Worm (Caenorhabditis elegans) whole organism, mixed stage, embryonic: ENCODE measurements around the gene clec-229.

Source experiments
- ces-1 ChIP-seq: fragments of 150-350 bp; optimal IDR thresholded peaks from 2 replicates; lab custom pipeline; 2014; ENCODE audit warnings: missing biosample characterization, missing genetic modification reagents, missing genetic modification characterization
- lin-13 ChIP-seq: fragments of 150-350 bp; optimal IDR thresholded peaks from 2 replicates; lab custom pipeline; 2014; ENCODE audit warnings: missing biosample characterization, missing genetic modification characterization
- lsy-2 ChIP-seq: fragments of 150-350 bp; optimal IDR thresholded peaks from 2 replicates; lab custom pipeline; 2014; ENCODE audit warnings: missing biosample characterization, missing genetic modification characterization
- nhr-76 ChIP-seq: sonication (generic microtip); optimal IDR thresholded peaks from 2 replicates; lab custom pipeline; 2017; ENCODE audit warnings: missing biosample characterization, missing genetic modification characterization
- pha-4 ChIP-seq: fragments of 150-350 bp; optimal IDR thresholded peaks from 2 replicates; lab custom pipeline; 2018; ENCODE audit warnings: missing biosample characterization, missing genetic modification reagents, missing genetic modification characterization
- sem-2 ChIP-seq: fragments of 200-800 bp; sonication (Bioruptor generic); optimal IDR thresholded peaks from 2 replicates; lab custom pipeline; 2018; ENCODE audit warnings: mild to moderate bottlenecking, missing genetic modification characterization, missing compliant biosample characterization
- unc-39 ChIP-seq: fragments of 150-350 bp; optimal IDR thresholded peaks from 2 replicates; lab custom pipeline; 2014; ENCODE audit warnings: missing biosample characterization, missing genetic modification characterization
- ztf-11 ChIP-seq: fragments of 150-350 bp; optimal IDR thresholded peaks from 2 replicates; lab custom pipeline; 2014; ENCODE audit warnings: missing biosample characterization, missing genetic modification characterization

DNA sequence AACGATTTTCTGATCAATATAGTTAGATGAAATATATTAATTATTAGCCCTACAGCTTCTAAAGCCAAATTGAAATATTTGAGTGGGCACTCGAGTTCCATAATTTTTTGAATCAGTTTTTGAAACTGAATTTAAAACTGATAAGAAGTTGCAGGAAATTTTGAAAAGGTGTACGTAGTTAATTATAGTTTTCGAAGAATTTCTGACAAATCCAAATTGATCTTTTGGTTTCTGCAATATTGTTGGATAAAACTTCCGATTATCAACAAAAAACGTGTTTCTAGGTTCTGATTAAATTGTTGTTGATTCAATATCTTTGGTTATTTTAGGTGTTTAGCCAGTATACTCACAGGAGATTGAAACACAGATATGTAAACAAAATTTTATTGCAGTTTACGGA is 34.6 kb downstream of the clec-229 start, which contains the start of gene T26H8.4:
- TF ChIP-seq ces-1 (GFP tag; lab: Kevin White, UChicago) (no peak), lsy-2 (tag; lab: Kevin White, UChicago) (no peak), nhr-76 (tag; lab: Kevin White, UChicago) (no peak), pha-4 (tag; lab: Kevin White, UChicago) (no peak), unc-39 (no peak), lin-13 (tag; lab: Kevin White, UChicago) (no peak), sem-2 (GFP tag; lab: Kevin White, UChicago) (no peak), ztf-11 (tag; lab: Kevin White, UChicago) (no peak)
